Fruit fly (Drosophila melanogaster) whole organism, pupa: ENCODE measurements around the gene ECSIT.

Source experiments
- CG10348 ChIP-seq: fragments of 200-800 bp; sonication (Bioruptor generic); IDR thresholded peaks from 2 replicates; pipeline ENCODE4 v1.3.6; 2022; ENCODE audit warnings: missing biosample characterization, missing genetic modification characterization
- CG15710 ChIP-seq: fragments of 200-800 bp; sonication (Bioruptor generic); optimal IDR thresholded peaks from 2 replicates; lab custom pipeline; 2018; ENCODE audit warnings: missing biosample characterization, mild to moderate bottlenecking, missing genetic modification characterization, moderate library complexity
- CG17806 ChIP-seq: fragments of 200-800 bp; sonication (Bioruptor generic); optimal IDR thresholded peaks from 2 replicates; lab custom pipeline; 2018; ENCODE audit warnings: missing biosample characterization, mild to moderate bottlenecking, missing genetic modification characterization, moderate library complexity
- CG32121 ChIP-seq: fragments of 200-800 bp; sonication (Bioruptor generic); IDR thresholded peaks from 2 replicates; pipeline ENCODE4 v1.3.6; 2022; ENCODE audit warnings: missing biosample characterization, missing genetic modification characterization
- CG4496 ChIP-seq: fragments of 200-800 bp; sonication (Bioruptor generic); IDR thresholded peaks from 3 replicates; pipeline ENCODE4 v1.3.6; 2022; ENCODE audit warnings: missing biosample characterization, missing genetic modification characterization
- CG8159 ChIP-seq: fragments of 200-800 bp; sonication (Bioruptor generic); optimal IDR thresholded peaks from 3 replicates; lab custom pipeline; 2018; ENCODE audit warnings: missing biosample characterization, mild to moderate bottlenecking, missing genetic modification characterization, moderate library complexity
- CG8301 ChIP-seq: fragments of 200-800 bp; sonication (Bioruptor generic); optimal IDR thresholded peaks from 2 replicates; lab custom pipeline; 2018; ENCODE audit warnings: missing biosample characterization, mild to moderate bottlenecking, missing genetic modification characterization
- EcR ChIP-seq: fragments of 200-800 bp; sonication (Bioruptor generic); optimal IDR thresholded peaks from 3 replicates; lab custom pipeline; 2019; ENCODE audit warnings: missing biosample characterization, missing genetic modification characterization, mild to moderate bottlenecking, moderate library complexity, missing genetic modification reagents
- Snoo ChIP-seq: fragments of 200-800 bp; sonication (Bioruptor generic); optimal IDR thresholded peaks from 3 replicates; lab custom pipeline; 2017; ENCODE audit warnings: missing biosample characterization, mild to moderate bottlenecking, missing genetic modification characterization, inconsistent platforms
- fd96Ca ChIP-seq: fragments of 200-800 bp; sonication (Bioruptor generic); IDR thresholded peaks from 3 replicates; pipeline ENCODE4 v1.3.6; 2022; ENCODE audit warnings: missing biosample characterization, missing genetic modification characterization
- gl ChIP-seq: fragments of 200-800 bp; sonication (Bioruptor generic); optimal IDR thresholded peaks from 2 replicates; lab custom pipeline; 2018; ENCODE audit warnings: missing biosample characterization, mild to moderate bottlenecking, missing genetic modification characterization

DNA sequence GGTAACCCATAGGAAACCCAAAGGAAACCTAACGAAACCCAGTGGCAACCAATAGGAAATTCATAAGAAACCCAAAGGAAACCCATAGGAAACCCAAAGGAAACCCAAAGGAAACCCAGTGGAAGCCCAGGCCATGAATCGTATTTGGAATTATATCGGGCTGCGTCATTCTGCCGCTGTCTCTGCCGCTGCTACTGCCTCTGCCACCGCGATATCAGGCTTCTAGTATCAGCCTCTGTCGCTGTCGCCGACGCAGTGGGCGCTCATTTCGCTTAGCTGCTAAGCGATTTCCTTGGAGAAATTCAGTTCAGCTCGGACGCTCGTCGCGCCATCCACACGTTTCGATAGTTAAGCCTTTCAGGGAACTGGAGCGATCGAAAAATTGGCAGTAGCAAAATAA, 25.0 kb upstream of the ECSIT start, which contains the start of gene CG1208:
- no peak for TF ChIP-seq gl
- no peak for TF ChIP-seq CG8301 (tag; lab: Kevin White, UChicago)
- TF ChIP-seq CG10348 (GFP tag; lab: Robert Waterston, UW): no peak
- no peak for TF ChIP-seq fd96Ca (GFP tag; lab: Robert Waterston, UW)
- TF ChIP-seq CG17806 (tag; lab: Kevin White, UChicago): no peak
- TF ChIP-seq EcR (GFP tag; lab: Kevin White, UChicago): no peak
- no peak for TF ChIP-seq CG4496 (GFP tag; lab: Robert Waterston, UW)
- no peak for TF ChIP-seq Snoo (tag; lab: Kevin White, UChicago)
- no peak for TF ChIP-seq CG8159
- no peak for TF ChIP-seq CG15710
- no peak for TF ChIP-seq CG32121 (GFP tag; lab: Robert Waterston, UW)
